Worm (Caenorhabditis elegans): ENCODE results near the gene ndua-7.

DNA sequence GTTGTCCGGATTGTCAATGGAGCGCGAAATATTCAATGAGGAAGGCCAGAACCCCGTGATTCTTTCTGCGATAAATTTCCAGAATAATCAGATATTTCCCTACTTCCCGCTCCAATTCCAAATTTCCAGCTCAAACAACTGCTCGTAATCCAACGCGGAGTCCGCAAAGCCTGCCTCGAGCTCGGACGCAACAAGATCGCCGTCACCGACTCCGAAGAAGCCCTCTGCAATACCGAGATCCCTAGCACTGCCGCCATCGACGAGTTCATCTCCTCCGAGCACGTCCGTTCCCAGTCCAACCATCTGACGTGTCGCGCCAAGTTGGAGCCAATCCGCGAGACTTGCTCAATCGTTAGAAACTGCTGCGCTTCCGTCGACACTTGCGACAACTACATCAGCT lies 9.3 kb downstream of the ndua-7 start:
- TF ChIP-seq sea-1 (GFP tag; conservative IDR thresholded peaks at IDR 0.05) (no peak), ama-1 (optimal IDR thresholded peaks at IDR 0.05) (no peak), ceh-36 (tag; optimal IDR thresholded peaks at IDR 0.05) (no peak), F13C5.2 (tag; optimal IDR thresholded peaks at IDR 0.05) (no peak), aly-1 (tag; optimal IDR thresholded peaks at IDR 0.05) (no peak), hnd-1 (tag; optimal IDR thresholded peaks at IDR 0.05) (no peak)

Measured in whole organism, early embryonic.